Worm (Caenorhabditis elegans): Measurements from ENCODE around the gene Y71H2AR.2.

Y71H2AR.2 gene

ce11 chrIII:2841856-2842373 lies 1.2 kb upstream of the Y71H2AR.2 start, which contains the start of gene H34I24.2:
Gene H34I24.2 (plus strand): TSS chrIII:2842044.
- no peak for TF ChIP-seq unc-62 (GFP tag; optimal IDR thresholded peaks at IDR 0.05)

ce11 chrIII:2836339-2836738 lies 4.4 kb downstream of the Y71H2AR.2 start, which contains the start of gene josd-1:
Gene josd-1 (plus strand): TSS chrIII:2836639.
- no peak for TF ChIP-seq unc-62 (GFP tag; optimal IDR thresholded peaks at IDR 0.05)

ce11 chrIII:2834998-2835397 lies 5.7 kb downstream of the Y71H2AR.2 start:
- TF ChIP-seq unc-62 (GFP tag; optimal IDR thresholded peaks at IDR 0.05) = no peak

ce11 chrIII:2834363-2834762 lies 6.4 kb downstream of the Y71H2AR.2 start, which contains the start of gene txdc-17:
Gene txdc-17 (plus strand): TSS chrIII:2834663.
- TF ChIP-seq unc-62 (GFP tag; optimal IDR thresholded peaks at IDR 0.05) = no peak

- TF ChIP-seq unc-62 (GFP tag; optimal IDR thresholded peaks at IDR 0.05) = no peak
Observed at ce11 chrIII:2832483-2832882, 8.2 kb downstream of the Y71H2AR.2 start, which contains the start of gene Y71H2AM.29. Gene Y71H2AM.29 (plus strand): TSS chrIII:2832783.

ce11 chrIII:2826770-2827169 lies 14.0 kb downstream of the Y71H2AR.2 start, which contains the start of gene Y71H2AM.1:
Gene Y71H2AM.1 (plus strand): TSS chrIII:2827070.
- no peak for TF ChIP-seq unc-62 (GFP tag; optimal IDR thresholded peaks at IDR 0.05)

- TF ChIP-seq unc-62 (GFP tag; optimal IDR thresholded peaks at IDR 0.05) = no peak
Observed at ce11 chrIII:2818980-2819379, 21.7 kb downstream of the Y71H2AR.2 start, which contains the start of gene pipp-4P. Gene pipp-4P (plus strand): TSS chrIII:2819280.

- no peak for TF ChIP-seq unc-62 (GFP tag; optimal IDR thresholded peaks at IDR 0.05)
Observed at ce11 chrIII:2817847-2818246, 22.9 kb downstream of the Y71H2AR.2 start.

ce11 chrIII:2816205-2816923 lies 24.4 kb downstream of the Y71H2AR.2 start:
- TF ChIP-seq unc-62 (GFP tag; optimal IDR thresholded peaks at IDR 0.05) = no peak

ce11 chrIII:2814919-2815554 lies 25.7 kb downstream of the Y71H2AR.2 start, which contains the start of gene tufm-1:
Gene tufm-1 (minus strand): TSS chrIII:2814969.
- no peak for TF ChIP-seq unc-62 (GFP tag; optimal IDR thresholded peaks at IDR 0.05)

ce11 chrIII:2811410-2811809 lies 29.3 kb downstream of the Y71H2AR.2 start:
- TF ChIP-seq unc-62 (GFP tag; optimal IDR thresholded peaks at IDR 0.05) = no peak

ce11 chrIII:2805084-2805483 lies 35.6 kb downstream of the Y71H2AR.2 start, which contains the start of gene Y71H2AM.3:
Gene Y71H2AM.3 (plus strand): TSS chrIII:2805430.
- no peak for TF ChIP-seq unc-62 (GFP tag; optimal IDR thresholded peaks at IDR 0.05)

- no peak for TF ChIP-seq unc-62 (GFP tag; optimal IDR thresholded peaks at IDR 0.05)
Observed at ce11 chrIII:2804461-2804860, 36.3 kb downstream of the Y71H2AR.2 start.

- TF ChIP-seq unc-62 (GFP tag; optimal IDR thresholded peaks at IDR 0.05) = no peak
Observed at ce11 chrIII:2801800-2802515, 38.8 kb downstream of the Y71H2AR.2 start, which contains the start of the genes twk-45 and Y71H2AM.25. Gene twk-45 (minus strand): TSS chrIII:2801900. Gene Y71H2AM.25 (plus strand): TSS chrIII:2802465.

- TF ChIP-seq unc-62 (GFP tag; optimal IDR thresholded peaks at IDR 0.05) = no peak
Observed at ce11 chrIII:2800743-2801142, 40.0 kb downstream of the Y71H2AR.2 start.
